Worm (Caenorhabditis elegans): ENCODE results near the gene Y73F8A.10.

DNA sequence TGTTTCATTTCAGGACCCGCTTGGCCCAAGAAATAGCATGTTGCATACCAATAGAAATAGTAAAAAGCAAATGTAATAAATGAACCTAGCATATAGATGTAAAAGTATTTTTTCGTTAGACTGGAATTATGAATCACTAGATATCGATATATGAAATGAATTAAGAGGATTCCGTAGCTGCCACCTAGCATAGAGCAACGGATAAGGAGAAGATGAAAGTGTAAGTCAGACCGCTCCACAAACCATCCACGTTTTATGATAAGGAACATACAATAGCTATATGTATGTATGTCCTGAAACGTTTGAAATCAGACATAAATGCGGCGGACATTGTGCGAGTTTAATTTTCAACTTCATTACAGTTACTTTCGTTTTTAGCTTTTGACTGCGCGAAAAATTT, 43.1 kb upstream of the Y73F8A.10 start:
- TF ChIP-seq nhr-28 (tag; optimal IDR thresholded peaks at IDR 0.05) (no peak), fkh-10 (GFP tag; optimal IDR thresholded peaks at IDR 0.05) (no peak), nhr-77 (tag; optimal IDR thresholded peaks at IDR 0.05) (no peak), nhr-237 (tag; optimal IDR thresholded peaks at IDR 0.05) (no peak), ZK546.5 (tag; optimal IDR thresholded peaks at IDR 0.05) (no peak), pha-4 (tag; optimal IDR thresholded peaks at IDR 0.05) (no peak), pqm-1 (tag; optimal IDR thresholded peaks at IDR 0.05) (no peak), unc-62 (GFP tag; optimal IDR thresholded peaks at IDR 0.05) (no peak), lin-39 (tag; optimal IDR thresholded peaks at IDR 0.05) (no peak)

All from whole organism, L3 larva.